Worm (Caenorhabditis elegans) whole organism, L1 larva: Measurements from ENCODE around the gene valv-1.

Experiments
- efl-3 ChIP-seq: fragments of 200-800 bp; sonication (Bioruptor generic); optimal IDR thresholded peaks from 2 replicates; lab custom pipeline; 2018; ENCODE audit warnings: mild to moderate bottlenecking, missing genetic modification characterization, missing compliant biosample characterization
- ztf-11 ChIP-seq, 2 experiments: sonication (generic microtip); optimal IDR thresholded peaks; 2 replicates each; lab custom pipeline; 2016 to 2017; ENCODE audit warnings: missing genetic modification characterization in 2 of 2, missing biosample characterization in 1 of 2, missing compliant biosample characterization in 1 of 2

DNA sequence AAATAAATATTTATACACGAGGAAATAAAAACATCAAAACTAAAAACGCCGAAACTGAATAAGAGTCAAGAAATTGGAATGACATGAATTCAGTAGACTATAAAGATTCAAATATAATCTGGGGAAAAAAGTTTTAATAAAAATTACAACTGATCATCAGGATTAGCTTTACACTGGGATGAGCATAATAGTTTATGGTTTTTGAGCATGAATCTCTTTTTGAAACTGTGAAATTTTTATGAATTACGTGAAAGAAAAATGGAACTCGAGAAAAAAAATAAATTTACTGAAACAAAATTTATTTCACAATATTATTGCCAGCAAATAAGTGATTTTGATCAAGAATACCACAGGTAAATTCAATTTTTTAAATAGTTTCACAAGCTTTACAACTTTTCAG, 2.4 kb upstream of the valv-1 start, which contains the start of gene B0496.2:
- TF ChIP-seq efl-3 (GFP tag; lab: Kevin White, UChicago) (no peak), ztf-11 (tag; optimal IDR thresholded peaks at IDR 0.05; lab: Kevin White, UChicago) (no peak)
